Worm (Caenorhabditis elegans) whole organism, L4 larva: Measurements from ENCODE around the gene cee-1.
A peak's percentile ranks its signal among the peaks of the same experiment; 100 is the strongest.

Experiments
- F44E2.7 ChIP-seq: fragments of 200-800 bp; sonication (Bioruptor generic); IDR thresholded peaks from 2 replicates; pipeline ENCODE4 v2.1.2; 2022; ENCODE audit warnings: missing genetic modification characterization, missing compliant biosample characterization
- Y5F2A.4 ChIP-seq: fragments of 200-800 bp; sonication (Bioruptor generic); optimal IDR thresholded peaks from 2 replicates; lab custom pipeline; 2018; ENCODE audit warnings: mild to moderate bottlenecking, missing genetic modification characterization, missing compliant biosample characterization
- Y75B8A.6 ChIP-seq: fragments of 200-800 bp; sonication (Bioruptor generic); IDR thresholded peaks from 2 replicates; pipeline ENCODE4 v1.3.6; 2022; ENCODE audit warnings: missing genetic modification reagents, missing genetic modification characterization, missing compliant biosample characterization
- ZK546.5 ChIP-seq, 2 experiments: sonication (generic microtip); optimal IDR thresholded peaks; 2 replicates each; lab custom pipeline; 2017; ENCODE audit warnings: missing biosample characterization in 2 of 2, missing genetic modification characterization in 2 of 2
- aha-1 ChIP-seq: fragments of 150-350 bp; peaks from one replicate; lab custom pipeline; 2014; ENCODE audit warnings: missing biosample characterization, missing genetic modification characterization
- arid-1 ChIP-seq: fragments of 200-800 bp; sonication (Bioruptor generic); conservative IDR thresholded peaks from 2 replicates; pipeline ENCODE4 v1.3.6; 2022; ENCODE audit warnings: missing genetic modification reagents, missing genetic modification characterization, missing compliant biosample characterization
- ceh-32 ChIP-seq: sonication (generic microtip); optimal IDR thresholded peaks from 2 replicates; lab custom pipeline; 2016; ENCODE audit warnings: mild to moderate bottlenecking, missing genetic modification characterization, missing compliant biosample characterization; ENCODE audit not compliant: poor library complexity
- ceh-62 ChIP-seq: sonication (generic microtip); optimal IDR thresholded peaks from 2 replicates; lab custom pipeline; 2017; ENCODE audit warnings: missing biosample characterization, missing genetic modification characterization
- daf-16 ChIP-seq, 3 experiments: sonication (generic microtip); optimal IDR thresholded peaks; 2 replicates each; lab custom pipeline; 2016 to 2017; ENCODE audit warnings: missing genetic modification characterization in 3 of 3, missing genetic modification reagents in 3 of 3, mild to moderate bottlenecking in 2 of 3, missing compliant biosample characterization in 2 of 3, missing biosample characterization in 1 of 3, moderate library complexity in 1 of 3
- daf-19 ChIP-seq: fragments of 200-800 bp; sonication (Bioruptor generic); conservative IDR thresholded peaks from 2 replicates; pipeline ENCODE4 v1.3.6; 2022; ENCODE audit warnings: missing genetic modification characterization, missing compliant biosample characterization
- dmd-6 ChIP-seq: fragments of 200-800 bp; sonication (Bioruptor generic); IDR thresholded peaks from 2 replicates; pipeline ENCODE4 v1.3.6; 2022; ENCODE audit warnings: missing genetic modification reagents, missing genetic modification characterization, missing compliant biosample characterization
- dmd-9 ChIP-seq: fragments of 200-800 bp; sonication (Bioruptor generic); IDR thresholded peaks from 2 replicates; pipeline ENCODE4 v1.3.6; 2022; ENCODE audit warnings: missing genetic modification reagents, missing genetic modification characterization, missing compliant biosample characterization
- dpl-1 ChIP-seq: fragments of 150-350 bp; optimal IDR thresholded peaks from 2 replicates; lab custom pipeline; 2014; ENCODE audit warnings: missing biosample characterization, missing genetic modification reagents, missing genetic modification characterization
- duxl-1 ChIP-seq: sonication (generic microtip); optimal IDR thresholded peaks from 2 replicates; lab custom pipeline; 2016; ENCODE audit warnings: mild to moderate bottlenecking, missing genetic modification characterization, moderate library complexity, missing compliant biosample characterization; ENCODE audit not compliant: poor library complexity
- dve-1 ChIP-seq: sonication (generic microtip); optimal IDR thresholded peaks from 2 replicates; lab custom pipeline; 2017; ENCODE audit warnings: antibody characterized with exemption, mild to moderate bottlenecking, missing genetic modification characterization, missing compliant biosample characterization; ENCODE audit not compliant: insufficient read depth
- egl-43 ChIP-seq: fragments of 200-800 bp; sonication (Bioruptor generic); IDR thresholded peaks from 2 replicates; pipeline ENCODE4 v1.3.6; 2022; ENCODE audit warnings: missing genetic modification reagents, missing genetic modification characterization, missing compliant biosample characterization
- hif-1 ChIP-seq, 2 experiments: sonication (generic microtip); optimal IDR thresholded peaks; 2 replicates each; lab custom pipeline; 2016 to 2017; ENCODE audit warnings: missing compliant biosample characterization in 2 of 2, missing genetic modification characterization in 2 of 2, missing genetic modification reagents in 2 of 2, missing genotype in 2 of 2, mild to moderate bottlenecking in 1 of 2
- hlh-30 ChIP-seq: sonication (generic microtip); optimal IDR thresholded peaks from 2 replicates; lab custom pipeline; 2017; ENCODE audit warnings: antibody characterized with exemption, mild to moderate bottlenecking, missing genetic modification characterization, missing compliant biosample characterization; ENCODE audit not compliant: insufficient read depth
- hmg-1.1 ChIP-seq: fragments of 200-800 bp; sonication (Bioruptor generic); IDR thresholded peaks from 2 replicates; pipeline ENCODE4 v1.3.6; 2022; ENCODE audit warnings: missing genetic modification reagents, missing genetic modification characterization, missing compliant biosample characterization
- lin-15B ChIP-seq: fragments of 150-350 bp; sonication (generic microtip); optimal IDR thresholded peaks from 3 replicates; lab custom pipeline; 2014; ENCODE audit warnings: missing biosample characterization, missing genetic modification characterization
- lin-38 ChIP-seq: fragments of 200-800 bp; sonication (Bioruptor generic); IDR thresholded peaks from 2 replicates; pipeline ENCODE4 v1.3.6; 2022; ENCODE audit warnings: missing genetic modification reagents, missing genetic modification characterization, missing compliant biosample characterization
- lsy-2 ChIP-seq, 2 experiments: fragments of 150-350 bp in 1 of 2; sonication (generic microtip) in 1 of 2; optimal IDR thresholded peaks; 2 replicates each; lab custom pipeline; 2014 to 2017; ENCODE audit warnings: missing biosample characterization in 2 of 2, missing genetic modification characterization in 2 of 2
- mep-1 ChIP-seq: fragments of 150-350 bp; sonication (generic microtip); optimal IDR thresholded peaks from 3 replicates; lab custom pipeline; 2014; ENCODE audit warnings: missing biosample characterization, missing genetic modification characterization
- mes-2 ChIP-seq: sonication (generic microtip); optimal IDR thresholded peaks from 2 replicates; lab custom pipeline; 2016; ENCODE audit warnings: missing genotype, mild to moderate bottlenecking, missing genetic modification characterization, missing compliant biosample characterization; ENCODE audit not compliant: poor library complexity, severe bottlenecking
- mxl-3 ChIP-seq: fragments of 200-800 bp; sonication (Bioruptor generic); optimal IDR thresholded peaks from 2 replicates; lab custom pipeline; 2018; ENCODE audit warnings: mild to moderate bottlenecking, missing genetic modification characterization, missing compliant biosample characterization
- nhr-237 ChIP-seq: sonication (generic microtip); optimal IDR thresholded peaks from 2 replicates; lab custom pipeline; 2017; ENCODE audit warnings: missing biosample characterization, missing genetic modification characterization
- nhr-25 ChIP-seq: sonication (generic microtip); optimal IDR thresholded peaks from 2 replicates; lab custom pipeline; 2017; ENCODE audit warnings: missing genetic modification characterization, mild to moderate bottlenecking, missing compliant biosample characterization, antibody characterized with exemption, moderate library complexity, borderline replicate concordance; ENCODE audit not compliant: insufficient read depth
- nhr-42 ChIP-seq: fragments of 200-800 bp; sonication (Bioruptor generic); IDR thresholded peaks from 2 replicates; pipeline ENCODE4 v1.3.6; 2022; ENCODE audit warnings: missing genetic modification characterization, missing compliant biosample characterization
- nhr-6 ChIP-seq: fragments of 150-350 bp; optimal IDR thresholded peaks from 2 replicates; lab custom pipeline; 2014; ENCODE audit warnings: missing biosample characterization, missing genetic modification characterization
- nhr-77 ChIP-seq: fragments of 150-350 bp; optimal IDR thresholded peaks from 2 replicates; lab custom pipeline; 2014; ENCODE audit warnings: missing biosample characterization, missing genetic modification characterization
- rbr-2 ChIP-seq: sonication (generic microtip); optimal IDR thresholded peaks from 2 replicates; lab custom pipeline; 2016; ENCODE audit warnings: missing genotype, missing genetic modification characterization, missing compliant biosample characterization
- saeg-2 ChIP-seq: fragments of 200-800 bp; sonication (Bioruptor generic); IDR thresholded peaks from 2 replicates; pipeline ENCODE4 v1.3.6; 2022; ENCODE audit warnings: missing genetic modification reagents, missing genetic modification characterization, missing compliant biosample characterization
- sdz-12 ChIP-seq: fragments of 200-800 bp; sonication (Bioruptor generic); optimal IDR thresholded peaks from 2 replicates; lab custom pipeline; 2018; ENCODE audit warnings: mild to moderate bottlenecking, missing genetic modification characterization, missing compliant biosample characterization
- snpc-1.2 ChIP-seq: fragments of 200-800 bp; sonication (Bioruptor generic); IDR thresholded peaks from 2 replicates; pipeline ENCODE4 v1.3.6; 2022; ENCODE audit warnings: missing genetic modification reagents, missing genetic modification characterization, missing compliant biosample characterization
- unc-130 ChIP-seq: sonication (generic microtip); optimal IDR thresholded peaks from 2 replicates; lab custom pipeline; 2016; ENCODE audit warnings: missing genetic modification reagents, missing genetic modification characterization, missing compliant biosample characterization
- unc-62 ChIP-seq, 3 experiments: fragments of 150-350 bp in 1 of 3; sonication (generic microtip); optimal IDR thresholded peaks in 2 of 3; peaks in 1 of 3; 1 replicate in 1 of 3; 2 replicates in 2 of 3; lab custom pipeline; 2014 to 2017; ENCODE audit warnings: missing biosample characterization in 3 of 3, missing genetic modification characterization in 3 of 3, missing genetic modification reagents in 3 of 3, missing genotype in 1 of 3
- zag-1 ChIP-seq: fragments of 150-350 bp; optimal IDR thresholded peaks from 2 replicates; lab custom pipeline; 2014; ENCODE audit warnings: missing biosample characterization, missing genetic modification characterization
- zfp-3 ChIP-seq: fragments of 200-800 bp; sonication (Bioruptor generic); conservative IDR thresholded peaks from 2 replicates; pipeline ENCODE4 v1.3.6; 2022; ENCODE audit warnings: missing genetic modification reagents, missing genetic modification characterization, missing compliant biosample characterization
- ztf-7 ChIP-seq: fragments of 150-350 bp; optimal IDR thresholded peaks from 2 replicates; lab custom pipeline; 2014; ENCODE audit warnings: missing biosample characterization, missing genetic modification characterization

cee-1 gene

DNA sequence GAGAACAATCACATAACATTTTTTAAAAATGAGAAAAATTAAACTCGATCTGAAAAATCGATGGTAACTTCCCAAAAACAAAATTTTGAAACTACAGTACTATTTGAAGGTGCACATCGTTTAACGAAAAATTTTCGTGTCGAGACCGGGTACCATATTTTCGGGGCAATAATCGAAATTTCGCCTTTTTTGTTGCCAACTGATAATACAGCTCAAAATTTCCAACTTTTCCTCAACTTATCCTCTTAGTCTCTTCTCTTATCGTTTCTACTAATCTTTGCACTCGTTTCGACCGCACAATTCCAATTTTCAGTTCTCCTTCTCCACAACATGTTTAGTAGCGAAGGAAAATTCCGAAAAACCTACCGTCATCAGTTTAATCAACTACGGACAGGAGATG is 5.6 kb upstream of the cee-1 start, which contains the start of gene rom-1:
Gene rom-1 (plus strand): TSS at position 301 of the 400 bp plus-strand sequence.
- TF ChIP-seq Y75B8A.6 (GFP tag; lab: Robert Waterston, UW) (no peak), ZK546.5 (tag; optimal IDR thresholded peaks at IDR 0.05; lab: Kevin White, UChicago) (no peak), dmd-9 (GFP tag; lab: Robert Waterston, UW) (no peak), daf-19 (GFP tag; lab: Robert Waterston, UW) (no peak), mep-1 (tag; lab: Kevin White, UChicago) (no peak)

- TF ChIP-seq nhr-77 (tag; lab: Kevin White, UChicago), result no peak
- TF ChIP-seq hmg-1.1 (GFP tag; lab: Robert Waterston, UW), result no peak
- no peak for TF ChIP-seq sdz-12 (GFP tag; lab: Kevin White, UChicago)
- no peak for TF ChIP-seq Y5F2A.4 (GFP tag; lab: Kevin White, UChicago)
- TF ChIP-seq snpc-1.2 (GFP tag; lab: Robert Waterston, UW), result no peak
- no peak for TF ChIP-seq egl-43
Measured at ce11 chrIII:4909938-4910337, 2.6 kb upstream of the cee-1 start, which contains the start of gene F26F4.12. Gene F26F4.12, minus strand, starts transcription at chrIII:4910038.

- no peak for TF ChIP-seq F44E2.7 (GFP tag; lab: Robert Waterston, UW)
- no peak for TF ChIP-seq nhr-237
- no peak for TF ChIP-seq zfp-3 (GFP tag; lab: Robert Waterston, UW)
- no peak for TF ChIP-seq saeg-2
- no peak for TF ChIP-seq dmd-6
- no peak for TF ChIP-seq nhr-42 (GFP tag; lab: Robert Waterston, UW)
- TF ChIP-seq unc-130 (GFP tag; lab: Kevin White, UChicago), result no peak
- TF ChIP-seq ztf-7, result no peak
- no peak for TF ChIP-seq mxl-3
- TF ChIP-seq arid-1 (GFP tag; lab: Robert Waterston, UW), result no peak
Measured at ce11 chrIII:4910956-4911355, 1.5 kb upstream of the cee-1 start, which contains the start of gene F26F4.2. Gene F26F4.2, plus strand, starts transcription at chrIII:4911256.

DNA sequence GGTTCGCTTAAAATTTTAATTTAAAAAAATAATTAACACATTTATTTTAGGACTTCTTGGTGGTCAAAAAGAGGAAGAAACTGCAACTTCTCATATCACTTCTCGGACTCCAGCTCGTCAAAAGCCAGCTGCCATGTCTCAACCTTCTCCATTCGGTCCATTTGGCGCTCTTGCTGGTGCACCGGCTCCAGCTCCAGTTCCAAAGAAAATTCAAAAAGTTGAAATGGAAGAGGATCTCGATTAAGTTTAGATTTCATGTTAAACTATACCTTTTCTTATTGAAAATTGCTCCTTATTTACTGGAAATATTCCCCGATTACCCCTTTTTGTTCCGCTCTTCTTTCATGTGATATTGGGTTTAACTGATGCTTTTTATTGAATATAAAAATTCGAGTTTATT is 1.2 kb downstream of the cee-1 start:
- TF ChIP-seq lin-15B (tag; lab: Kevin White, UChicago), result no peak
- peak; percentile 93 for TF ChIP-seq aha-1 (tag; lab: Kevin White, UChicago)

- TF ChIP-seq duxl-1 (tag; lab: Kevin White, UChicago) (no peak), unc-62 (GFP tag; optimal IDR thresholded peaks at IDR 0.05 in 1 of 2; lab: Kevin White, UChicago) (peak in 1 of 2 experiments; percentile 57), unc-62 (tag; optimal IDR thresholded peaks at IDR 0.05; lab: Kevin White, UChicago) (no peak), zag-1 (tag; lab: Kevin White, UChicago) (no peak), nhr-25 (tag; lab: Kevin White, UChicago) (no peak)
Measured at ce11 chrIII:4917077-4917476, 4.6 kb downstream of the cee-1 start, which contains the start of gene rars-1. Gene rars-1, minus strand, starts transcription at chrIII:4917177.

- TF ChIP-seq ceh-62 (no peak), dve-1 (tag; lab: Kevin White, UChicago) (peak; percentile 9), dmd-6 (0 out of 2 replicates have a peak, but pooled peaks have one; percentile 34), lin-38 (0 out of 2 replicates have a peak, but pooled peaks have one; percentile 22), ceh-32 (no peak), mes-2 (tag; lab: Kevin White, UChicago) (peak; percentile 76), daf-16 (GFP tag; optimal IDR thresholded peaks at IDR 0.05; lab: Kevin White, UChicago) (no peak), daf-16 (tag; optimal IDR thresholded peaks at IDR 0.05; lab: Kevin White, UChicago) (peak; percentile 44), dpl-1 (peak; percentile 90), hif-1 (tag; optimal IDR thresholded peaks at IDR 0.05; lab: Kevin White, UChicago) (peak in 1 of 2 experiments; percentile 28), zag-1 (tag; lab: Kevin White, UChicago) (no peak), rbr-2 (tag; lab: Kevin White, UChicago) (peak; percentile 16), hlh-30 (tag; lab: Kevin White, UChicago) (peak; percentile 23), lsy-2 (tag; optimal IDR thresholded peaks at IDR 0.05; lab: Kevin White, UChicago) (peak in 1 of 2 experiments; percentile 76), nhr-6 (peak; percentile 14)
Measured at ce11 chrIII:4917960-4918712, 5.6 kb downstream of the cee-1 start, which contains the start of gene rpb-8. Gene rpb-8, minus strand, starts transcription at chrIII:4918008.
